Worm (Caenorhabditis elegans): ENCODE data around the gene ZK512.4.

Gene ZK512.4

ce11 chrIII:9191091-9191490 is 46.0 kb downstream of the ZK512.4 start, which contains the start of gene cls-3:
TSS of gene cls-3 (minus strand) at chrIII:9191109.
- TF ChIP-seq nhr-21 (tag; optimal IDR thresholded peaks at IDR 0.05), result peak; percentile 9
- TF ChIP-seq sma-9 (GFP tag; optimal IDR thresholded peaks at IDR 0.05), result peak; percentile 61
- TF ChIP-seq sma-9 (tag; optimal IDR thresholded peaks at IDR 0.05), result no peak
- peak; percentile 36 for TF ChIP-seq nhr-129 (tag; optimal IDR thresholded peaks at IDR 0.05)
- peak; percentile 59 for TF ChIP-seq C34F6.9 (tag; optimal IDR thresholded peaks at IDR 0.05)
- TF ChIP-seq unc-39 (tag; optimal IDR thresholded peaks at IDR 0.05), result no peak
- peak; percentile 7 for TF ChIP-seq zag-1 (tag; optimal IDR thresholded peaks at IDR 0.05)
- peak in 1 of 2 experiments; percentile 82 for TF ChIP-seq lsy-2 (tag; optimal IDR thresholded peaks at IDR 0.05)
- no peak for TF ChIP-seq alr-1 (tag; optimal IDR thresholded peaks at IDR 0.05)
- TF ChIP-seq lin-39 (tag; optimal IDR thresholded peaks at IDR 0.05), result no peak
- peak; percentile 47 for TF ChIP-seq unc-55 (GFP tag; optimal IDR thresholded peaks at IDR 0.05)
- TF ChIP-seq F13H6.1 (tag; optimal IDR thresholded peaks at IDR 0.05), result peak; percentile 16
- peak; percentile 80 for TF ChIP-seq gmeb-1 (tag; optimal IDR thresholded peaks at IDR 0.05)
- TF ChIP-seq nhr-6 (tag; optimal IDR thresholded peaks at IDR 0.05), result peak; percentile 26
